Fruit fly (Drosophila melanogaster): ENCODE data around the gene CG9519.
A peak's percentile ranks its signal among the peaks of the same experiment; 100 is the strongest.

Gene CG9519

DNA sequence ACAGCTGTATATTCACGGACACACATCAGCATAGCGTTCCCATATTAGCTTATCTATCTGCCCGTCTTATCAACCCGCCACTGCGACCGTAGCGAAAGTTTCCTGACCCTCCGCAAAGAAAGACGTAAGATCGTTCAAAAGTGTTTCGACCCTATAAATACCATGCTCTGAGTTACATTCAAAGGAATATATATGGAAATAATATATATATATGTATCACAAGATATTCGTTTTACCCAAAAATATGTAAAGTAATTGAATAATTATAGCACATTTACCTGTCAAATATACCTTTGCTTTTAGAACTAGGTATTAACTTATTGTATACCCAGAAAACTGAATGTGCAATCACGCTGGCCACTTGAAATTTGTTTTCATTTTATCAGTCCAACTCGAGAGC, 45.7 kb downstream of the CG9519 start (continued):
- TF ChIP-seq pita (GFP tag; optimal IDR thresholded peaks at IDR 0.05) (no peak), CG16813 (GFP tag; IDR thresholded peaks at IDR 0.05; ENCODE audit: partially characterized antibody) (no peak), rib (GFP tag; IDR thresholded peaks at IDR 0.05) (no peak), HmgD (GFP tag; optimal IDR thresholded peaks at IDR 0.05) (no peak), Rfx (GFP tag; IDR thresholded peaks at IDR 0.05) (peak; percentile 15; the same call in 1 of the 2 replicates), CG10543 (GFP tag; optimal IDR thresholded peaks at IDR 0.05) (no peak), Oli (tag; optimal IDR thresholded peaks at IDR 0.05) (no peak), CG3995 (GFP tag; optimal IDR thresholded peaks at IDR 0.05) (no peak), gro (GFP tag; optimal IDR thresholded peaks at IDR 0.05) (no peak), gfzf (GFP tag; optimal IDR thresholded peaks at IDR 0.05) (no peak), stc (GFP tag; IDR thresholded peaks at IDR 0.05) (0 out of 2 replicates have a peak, but pooled peaks have one; percentile 34), Sry-β (GFP tag; optimal IDR thresholded peaks at IDR 0.05) (no peak), wor (GFP tag; IDR thresholded peaks at IDR 0.05) (no peak), CG18262 (tag; optimal IDR thresholded peaks at IDR 0.05) (peak; percentile 42), slou (GFP tag; optimal IDR thresholded peaks at IDR 0.05) (no peak), Sin3A (optimal IDR thresholded peaks at IDR 0.05) (no peak), MESR4 (GFP tag; optimal IDR thresholded peaks at IDR 0.05) (no peak), pnt (GFP tag; optimal IDR thresholded peaks at IDR 0.05) (no peak), CG6791 (GFP tag; IDR thresholded peaks at IDR 0.05; ENCODE audit: partially characterized antibody) (no peak), CG7987 (GFP tag; optimal IDR thresholded peaks at IDR 0.05) (no peak), shn (GFP tag; optimal IDR thresholded peaks at IDR 0.05) (no peak), Six4 (GFP tag; optimal IDR thresholded peaks at IDR 0.05) (no peak), emc (GFP tag; optimal IDR thresholded peaks at IDR 0.05) (no peak), salm (tag; optimal IDR thresholded peaks at IDR 0.05) (no peak), nerfin-1 (tag; optimal IDR thresholded peaks at IDR 0.05) (no peak), CG11504 (tag; optimal IDR thresholded peaks at IDR 0.05) (peak; percentile 21), Optix (GFP tag; IDR thresholded peaks at IDR 0.05) (no peak), CG8478 (optimal IDR thresholded peaks at IDR 0.05) (no peak), CG4424 (GFP tag; optimal IDR thresholded peaks at IDR 0.05) (no peak), CG31441 (GFP tag; IDR thresholded peaks at IDR 0.05) (no peak), Spps (tag; optimal IDR thresholded peaks at IDR 0.05) (no peak), dysf (GFP tag; IDR thresholded peaks at IDR 0.05) (0 out of 3 replicates have a peak, but pooled peaks have one; percentile 28), CG16863 (GFP tag; optimal IDR thresholded peaks at IDR 0.05) (no peak), mirr (GFP tag; optimal IDR thresholded peaks at IDR 0.05) (no peak), Oaz (GFP tag; IDR thresholded peaks at IDR 0.05) (no peak), H2.0 (GFP tag; IDR thresholded peaks at IDR 0.05) (no peak), CG17361 (GFP tag; IDR thresholded peaks at IDR 0.05) (0 out of 3 replicates have a peak, but pooled peaks have one; percentile 8), schlank (tag; optimal IDR thresholded peaks at IDR 0.05) (no peak), CG16779 (GFP tag; IDR thresholded peaks at IDR 0.05) (no peak), CG10366 (GFP tag; IDR thresholded peaks at IDR 0.05) (no peak), Bteb2 (GFP tag; optimal IDR thresholded peaks at IDR 0.05) (no peak), danr (GFP tag; IDR thresholded peaks at IDR 0.05) (no peak), nau (GFP tag; optimal IDR thresholded peaks at IDR 0.05) (no peak), CG14860 (GFP tag; IDR thresholded peaks at IDR 0.05; ENCODE audit: partially characterized antibody) (no peak), Doc2 (GFP tag; IDR thresholded peaks at IDR 0.05) (no peak), Fer2 (tag; optimal IDR thresholded peaks at IDR 0.05) (no peak), ci (GFP tag; IDR thresholded peaks at IDR 0.05) (no peak), CG14667 (GFP tag; IDR thresholded peaks at IDR 0.05) (no peak), CHES-1-like (GFP tag; optimal IDR thresholded peaks at IDR 0.05) (no peak), CG9437 (GFP tag; optimal IDR thresholded peaks at IDR 0.05) (no peak), gem (tag; optimal IDR thresholded peaks at IDR 0.05) (peak; percentile 45), CG33213 (GFP tag; optimal IDR thresholded peaks at IDR 0.05) (no peak), CG10209 (GFP tag; optimal IDR thresholded peaks at IDR 0.05) (no peak)

Data from whole organism, embryonic.